Fruit fly (Drosophila melanogaster): ENCODE results near the gene Ptp99A.

DNA sequence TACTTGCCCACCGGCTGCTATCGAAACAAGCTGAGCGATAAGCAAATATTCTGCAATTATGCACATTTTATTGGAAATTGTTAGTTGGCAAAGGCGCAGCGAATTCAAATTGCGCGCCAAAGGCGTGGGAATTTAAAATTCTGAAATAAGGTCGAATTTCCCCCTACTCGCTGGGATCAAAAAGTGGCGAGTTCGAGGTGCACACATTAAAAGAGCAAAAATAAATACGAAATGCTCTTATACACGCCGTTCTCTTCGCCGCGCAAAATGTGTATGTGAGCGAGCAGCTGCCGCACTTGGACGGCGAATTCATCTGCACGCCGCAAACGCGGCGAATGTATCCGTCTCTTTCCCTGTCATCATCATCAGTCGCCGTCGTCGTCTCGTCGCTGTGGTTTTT, 79.8 kb downstream of the Ptp99A start:
- TF ChIP-seq CG15336 (GFP tag; IDR thresholded peaks at IDR 0.05) = peak; percentile 47; the same call in 1 of the 2 replicates
- peak; percentile 23; the same call in 1 of the 3 replicates for TF ChIP-seq CG8119 (GFP tag; IDR thresholded peaks at IDR 0.05)
- TF ChIP-seq spab (GFP tag; optimal IDR thresholded peaks at IDR 0.05) = no peak
- no peak for TF ChIP-seq CG34406 (GFP tag; optimal IDR thresholded peaks at IDR 0.05)
- no peak for TF ChIP-seq Gug (GFP tag; IDR thresholded peaks at IDR 0.05)
- TF ChIP-seq CG11902 (GFP tag; optimal IDR thresholded peaks at IDR 0.05) = no peak
- no peak for TF ChIP-seq net (GFP tag; optimal IDR thresholded peaks at IDR 0.05)
- no peak for TF ChIP-seq Hr38 (GFP tag; optimal IDR thresholded peaks at IDR 0.05)
- no peak for TF ChIP-seq CG6276 (GFP tag; optimal IDR thresholded peaks at IDR 0.05)
- TF ChIP-seq Blimp-1 (GFP tag; optimal IDR thresholded peaks at IDR 0.05) = no peak
- no peak; the same call in 2 of the 3 replicates for TF ChIP-seq eg (GFP tag; IDR thresholded peaks at IDR 0.05)
- no peak for TF ChIP-seq dsx (GFP tag; optimal IDR thresholded peaks at IDR 0.05; ENCODE audit: poor library complexity, severe bottlenecking)
